Worm (Caenorhabditis elegans): Measurements from ENCODE around the gene C49F5.6.

Gene C49F5.6

DNA sequence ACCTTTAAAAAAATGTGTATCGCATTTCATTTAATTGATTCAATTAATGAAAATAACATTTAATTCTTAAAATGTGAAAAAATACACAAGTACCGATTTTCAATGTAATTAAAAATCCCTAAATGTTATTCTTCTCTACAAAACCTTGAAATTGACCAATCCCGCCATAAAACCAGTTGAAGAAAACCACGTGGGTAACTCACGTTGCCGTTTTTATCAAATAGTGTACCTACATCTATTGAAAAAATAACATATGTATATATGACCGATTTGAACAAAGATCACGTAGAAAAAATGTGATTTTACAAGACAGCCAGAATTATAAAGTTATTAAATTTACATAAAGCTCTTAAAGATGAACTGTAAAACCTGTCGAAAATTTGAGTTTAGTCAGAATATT is 23.0 kb upstream of the C49F5.6 start:
- TF ChIP-seq mml-1 (tag; optimal IDR thresholded peaks at IDR 0.05): no peak
- no peak for TF ChIP-seq snpc-4 (tag; optimal IDR thresholded peaks at IDR 0.05)
- no peak for TF ChIP-seq zag-1 (tag; optimal IDR thresholded peaks at IDR 0.05)
- peak; percentile 3 for TF ChIP-seq nhr-23 (tag; optimal IDR thresholded peaks at IDR 0.05)

ce11 chrX:11965663-11966304 is 22.3 kb upstream of the C49F5.6 start, which contains the start of gene sams-1:
sams-1 (plus strand) TSS chrX:11965962.
- TF ChIP-seq elt-3 (tag; optimal IDR thresholded peaks at IDR 0.05): peak in 1 of 3 experiments; percentile 29
- no peak for TF ChIP-seq hmg-11 (tag; optimal IDR thresholded peaks at IDR 0.05)
- no peak for TF ChIP-seq nhr-76 (tag; optimal IDR thresholded peaks at IDR 0.05)
- no peak for TF ChIP-seq mdl-1 (tag; optimal IDR thresholded peaks at IDR 0.05)
- TF ChIP-seq elt-2 (tag; optimal IDR thresholded peaks at IDR 0.05): peak; percentile 75
- no peak for TF ChIP-seq unc-39 (tag; optimal IDR thresholded peaks at IDR 0.05)
- no peak for TF ChIP-seq nhr-12 (tag; optimal IDR thresholded peaks at IDR 0.05)
- TF ChIP-seq tbx-2 (tag; optimal IDR thresholded peaks at IDR 0.05): no peak
- no peak for TF ChIP-seq egl-27 (tag; optimal IDR thresholded peaks at IDR 0.05)
- TF ChIP-seq mml-1 (tag; optimal IDR thresholded peaks at IDR 0.05): no peak
- peak; percentile 5 for TF ChIP-seq nfya-1 (tag; optimal IDR thresholded peaks at IDR 0.05; ENCODE audit: insufficient read depth)
- peak; percentile 59 for TF ChIP-seq ama-1 (optimal IDR thresholded peaks at IDR 0.05)
- TF ChIP-seq nhr-67 (tag; optimal IDR thresholded peaks at IDR 0.05): no peak
- no peak for TF ChIP-seq ztf-11 (tag; optimal IDR thresholded peaks at IDR 0.05)
- no peak for TF ChIP-seq sea-2 (GFP tag; optimal IDR thresholded peaks at IDR 0.05)
- no peak for TF ChIP-seq zag-1 (tag; optimal IDR thresholded peaks at IDR 0.05)
- TF ChIP-seq ZK546.5 (tag; optimal IDR thresholded peaks at IDR 0.05): no peak
- no peak for TF ChIP-seq lsy-12 (tag; optimal IDR thresholded peaks at IDR 0.05)
- TF ChIP-seq eor-1 (tag; optimal IDR thresholded peaks at IDR 0.05): no peak
- peak; percentile 76 for TF ChIP-seq elt-1 (tag; optimal IDR thresholded peaks at IDR 0.05)
- TF ChIP-seq nhr-23 (tag; optimal IDR thresholded peaks at IDR 0.05): peak; percentile 17
- no peak for TF ChIP-seq skn-1 (tag; optimal IDR thresholded peaks at IDR 0.05)
- TF ChIP-seq nhr-237 (tag; optimal IDR thresholded peaks at IDR 0.05): no peak
- no peak for TF ChIP-seq nhr-77 (tag; optimal IDR thresholded peaks at IDR 0.05)
- TF ChIP-seq snpc-4 (tag; optimal IDR thresholded peaks at IDR 0.05): no peak
- peak; percentile 11 for TF ChIP-seq nhr-25 (tag; optimal IDR thresholded peaks at IDR 0.05)
- TF ChIP-seq fkh-10 (GFP tag; optimal IDR thresholded peaks at IDR 0.05): no peak
- TF ChIP-seq fos-1 (tag; optimal IDR thresholded peaks at IDR 0.05): no peak
- no peak for TF ChIP-seq nhr-11 (tag; optimal IDR thresholded peaks at IDR 0.05)
- TF ChIP-seq lin-39 (tag; optimal IDR thresholded peaks at IDR 0.05): no peak
- no peak for TF ChIP-seq ceh-9 (tag; optimal IDR thresholded peaks at IDR 0.05)
- TF ChIP-seq nhr-28 (tag; optimal IDR thresholded peaks at IDR 0.05): no peak
- no peak for TF ChIP-seq ceh-16 (tag; optimal IDR thresholded peaks at IDR 0.05)
- TF ChIP-seq unc-62 (GFP tag; optimal IDR thresholded peaks at IDR 0.05): no peak
- TF ChIP-seq lin-15B (tag; optimal IDR thresholded peaks at IDR 0.05): no peak
- TF ChIP-seq daf-12 (tag; optimal IDR thresholded peaks at IDR 0.05): no peak
- TF ChIP-seq pqm-1 (tag; optimal IDR thresholded peaks at IDR 0.05): peak; percentile 39
- TF ChIP-seq jun-1 (tag; optimal IDR thresholded peaks at IDR 0.05): no peak
- TF ChIP-seq pha-4 (tag; optimal IDR thresholded peaks at IDR 0.05): no peak
- no peak for TF ChIP-seq R02D3.7 (tag; optimal IDR thresholded peaks at IDR 0.05)
- TF ChIP-seq nhr-43 (tag; optimal IDR thresholded peaks at IDR 0.05; ENCODE audit: poor library complexity, severe bottlenecking): peak; percentile 32

ce11 chrX:11967034-11967433 is 21.1 kb upstream of the C49F5.6 start:
- no peak for TF ChIP-seq egl-5 (tag; optimal IDR thresholded peaks at IDR 0.05)
- no peak for TF ChIP-seq ceh-82 (tag; optimal IDR thresholded peaks at IDR 0.05)
- TF ChIP-seq elt-2 (tag; optimal IDR thresholded peaks at IDR 0.05): no peak
- no peak for TF ChIP-seq ztf-4 (tag; optimal IDR thresholded peaks at IDR 0.05)
- no peak for TF ChIP-seq lin-39 (tag; optimal IDR thresholded peaks at IDR 0.05)
- no peak for TF ChIP-seq nhr-23 (tag; optimal IDR thresholded peaks at IDR 0.05)
